Worm (Caenorhabditis elegans) whole organism, early embryonic: Measurements from ENCODE around the gene F57H12.5.

Source experiments
- F13C5.2 ChIP-seq: sonication (generic microtip); optimal IDR thresholded peaks from 2 replicates; lab custom pipeline; 2017; ENCODE audit warnings: mild to moderate bottlenecking, missing genetic modification characterization, inconsistent platforms, missing compliant biosample characterization
- aly-1 ChIP-seq: sonication (generic microtip); optimal IDR thresholded peaks from 2 replicates; lab custom pipeline; 2016; ENCODE audit warnings: missing genetic modification characterization, missing compliant biosample characterization
- ama-1 ChIP-seq: fragments of 150-350 bp; optimal IDR thresholded peaks from 2 replicates; lab custom pipeline; 2014
- ceh-13 ChIP-seq: fragments of 200-800 bp; sonication (Bioruptor generic); optimal IDR thresholded peaks from 2 replicates; lab custom pipeline; 2018; ENCODE audit warnings: mild to moderate bottlenecking, missing genetic modification characterization, missing compliant biosample characterization
- ets-7 ChIP-seq: sonication (generic microtip); optimal IDR thresholded peaks from 2 replicates; lab custom pipeline; 2016; ENCODE audit warnings: missing genotype, missing genetic modification characterization, missing compliant biosample characterization
- hmg-4 ChIP-seq: fragments of 200-800 bp; sonication (Bioruptor generic); optimal IDR thresholded peaks from 2 replicates; lab custom pipeline; 2018; ENCODE audit warnings: mild to moderate bottlenecking, missing genetic modification characterization, missing compliant biosample characterization
- tra-4 ChIP-seq: sonication (generic microtip); optimal IDR thresholded peaks from 2 replicates; lab custom pipeline; 2017; ENCODE audit warnings: missing genetic modification characterization, missing compliant biosample characterization

DNA sequence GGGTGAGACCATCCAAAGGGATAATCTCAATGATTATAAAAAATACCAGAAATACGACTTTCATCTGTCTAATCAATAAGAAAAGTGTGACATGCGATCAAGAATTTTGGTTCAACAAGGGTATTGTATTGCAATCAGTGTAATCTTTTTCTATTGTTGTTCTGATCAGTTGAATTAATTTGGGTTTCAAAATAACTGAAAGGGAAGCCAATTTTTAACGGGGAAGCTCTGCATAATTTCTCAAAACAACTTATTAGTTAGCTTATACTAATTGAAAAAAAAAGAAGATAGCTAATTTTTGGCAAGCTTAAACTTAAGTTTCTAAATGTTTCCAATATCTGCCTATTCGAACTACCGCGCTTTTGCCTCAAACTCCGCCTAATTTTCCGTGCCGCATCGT lies 39.9 kb upstream of the F57H12.5 start, which contains the start of gene C49H3.12:
- TF ChIP-seq ceh-13 (GFP tag; lab: Kevin White, UChicago), result no peak
- no peak for TF ChIP-seq F13C5.2 (tag; lab: Kevin White, UChicago)
- no peak for TF ChIP-seq ama-1 (lab: Kevin White, UChicago)
- no peak for TF ChIP-seq ets-7 (tag; lab: Kevin White, UChicago)
- no peak for TF ChIP-seq hmg-4 (GFP tag; lab: Kevin White, UChicago)
- TF ChIP-seq tra-4 (tag; lab: Kevin White, UChicago), result no peak
- TF ChIP-seq aly-1 (tag; lab: Kevin White, UChicago), result no peak
